Worm (Caenorhabditis elegans): ENCODE results near the gene C18B2.5.

DNA sequence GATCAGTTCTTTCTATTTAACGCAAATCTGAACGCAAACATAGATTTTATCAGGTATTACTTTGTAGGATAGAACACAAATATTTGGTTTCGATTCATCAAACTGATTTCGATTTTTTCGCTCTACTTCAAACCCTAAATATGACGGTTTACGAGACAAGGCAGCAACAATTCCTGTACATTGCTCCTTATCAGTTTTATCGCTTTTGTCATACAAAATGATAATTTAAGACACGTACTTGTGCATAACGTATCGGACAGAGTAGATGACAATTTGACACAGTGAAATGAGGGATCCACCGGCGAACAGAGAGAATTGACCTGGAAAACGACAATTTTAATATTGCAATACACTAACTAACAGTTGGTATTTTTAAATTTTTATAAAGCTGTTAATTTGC is 2.8 kb upstream of the C18B2.5 start:
- TF ChIP-seq sea-1 (GFP tag; conservative IDR thresholded peaks at IDR 0.05), result no peak
- no peak for TF ChIP-seq pes-1 (GFP tag; IDR thresholded peaks at IDR 0.05)
- no peak for TF ChIP-seq ceh-36 (tag; optimal IDR thresholded peaks at IDR 0.05)

All from whole organism, early embryonic.